Worm (Caenorhabditis elegans): ENCODE results near the gene K07H8.5.

K07H8.5 gene

DNA sequence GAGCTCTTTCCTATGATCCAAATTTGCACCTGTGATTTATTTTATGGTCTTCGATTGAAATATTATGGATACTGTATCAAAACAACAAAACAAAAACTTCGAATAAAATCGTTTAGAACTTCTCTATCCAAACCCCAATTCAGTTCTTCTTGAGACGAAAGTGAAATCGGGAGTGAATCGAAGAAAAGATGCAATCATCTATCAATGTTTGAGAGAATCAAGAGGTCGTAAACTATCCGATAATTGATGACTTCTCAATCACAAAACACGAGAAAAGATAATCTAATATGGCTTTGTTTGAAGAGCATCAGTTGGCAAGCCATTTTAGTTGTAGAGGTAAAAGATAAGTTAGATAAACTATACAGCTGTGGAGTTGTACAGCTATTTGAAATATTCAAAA is 49.7 kb downstream of the K07H8.5 start:
- no peak for TF ChIP-seq dox-1 (GFP tag; IDR thresholded peaks at IDR 0.05)
- TF ChIP-seq efl-1 (GFP tag; optimal IDR thresholded peaks at IDR 0.05): no peak
- no peak for TF ChIP-seq repo-1 (tag; optimal IDR thresholded peaks at IDR 0.05)
- TF ChIP-seq madf-6 (GFP tag; IDR thresholded peaks at IDR 0.05): no peak
- TF ChIP-seq Y79H2A.3 (GFP tag; conservative IDR thresholded peaks at IDR 0.05): no peak
- no peak for TF ChIP-seq B0019.2 (GFP tag; conservative IDR thresholded peaks at IDR 0.05)
- no peak for TF ChIP-seq die-1 (tag; optimal IDR thresholded peaks at IDR 0.05)
- TF ChIP-seq ceh-40 (GFP tag; IDR thresholded peaks at IDR 0.05): no peak
- TF ChIP-seq ceh-100 (GFP tag; IDR thresholded peaks at IDR 0.05): no peak

DNA sequence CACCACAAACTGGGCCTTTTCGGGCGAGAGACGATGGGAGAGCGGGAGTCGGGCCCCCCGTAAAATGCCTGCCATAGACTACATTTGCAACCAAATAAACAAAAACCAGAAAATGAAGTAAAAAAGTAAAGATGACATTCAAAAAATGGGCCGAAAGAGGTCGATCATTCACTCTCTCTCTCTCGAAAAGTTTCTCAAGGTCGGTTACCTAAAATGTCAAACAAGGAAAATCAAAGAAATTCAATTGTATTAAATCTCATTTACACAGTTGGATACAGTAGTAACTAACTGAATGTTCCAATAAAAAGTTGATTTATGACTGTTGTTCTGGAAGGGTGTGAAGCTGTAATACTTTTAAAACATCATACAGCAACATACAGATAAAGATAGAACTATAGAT is 50.7 kb downstream of the K07H8.5 start:
- TF ChIP-seq egl-44 (GFP tag; IDR thresholded peaks at IDR 0.05): no peak
- no peak for TF ChIP-seq bed-1 (GFP tag; IDR thresholded peaks at IDR 0.05)
- TF ChIP-seq ama-1 (optimal IDR thresholded peaks at IDR 0.05): no peak
- no peak for TF ChIP-seq ama-1 (GFP tag; optimal IDR thresholded peaks at IDR 0.05)
- no peak for TF ChIP-seq madf-10 (tag; optimal IDR thresholded peaks at IDR 0.05)
- no peak for TF ChIP-seq nfya-1 (tag; optimal IDR thresholded peaks at IDR 0.05; ENCODE audit: borderline replicate concordance, insufficient read depth)
- TF ChIP-seq F22D6.2 (tag; optimal IDR thresholded peaks at IDR 0.05): no peak
- no peak for TF ChIP-seq hrde-1 (tag; optimal IDR thresholded peaks at IDR 0.05; ENCODE audit: borderline replicate concordance)
- no peak for TF ChIP-seq F39B2.1 (GFP tag; IDR thresholded peaks at IDR 0.05)

All from whole organism, young adult.